Fruit fly (Drosophila melanogaster) whole organism, embryonic: ENCODE measurements around the gene Muted.
A peak's percentile ranks its signal among the peaks of the same experiment; 100 is the strongest.

Source experiments
- Atf6 ChIP-seq: fragments of 200-800 bp; sonication (Bioruptor generic); IDR thresholded peaks from 2 replicates; pipeline ENCODE4 v1.3.6; 2022; ENCODE audit warnings: missing biosample characterization, missing genetic modification characterization
- BEAF-32 ChIP-seq: fragments of 200-800 bp; sonication (Bioruptor generic); optimal IDR thresholded peaks from 3 replicates; lab custom pipeline; 2017; ENCODE audit warnings: missing biosample characterization, missing genetic modification characterization, mild to moderate bottlenecking, moderate library complexity, missing genetic modification reagents
- CG10654 ChIP-seq: fragments of 200-800 bp; sonication (Bioruptor generic); optimal IDR thresholded peaks from 2 replicates; lab custom pipeline; 2016; ENCODE audit warnings: missing biosample characterization, missing genetic modification characterization
- CG12155 ChIP-seq: fragments of 200-800 bp; sonication (Bioruptor generic); optimal IDR thresholded peaks from 3 replicates; lab custom pipeline; 2016; ENCODE audit warnings: missing biosample characterization, missing genetic modification characterization
- CG12219 ChIP-seq: fragments of 200-800 bp; sonication (Bioruptor generic); optimal IDR thresholded peaks from 3 replicates; lab custom pipeline; 2018; ENCODE audit warnings: missing biosample characterization, mild to moderate bottlenecking, missing genetic modification characterization
- CG13296 ChIP-seq: fragments of 200-800 bp; sonication (Bioruptor generic); optimal IDR thresholded peaks from 3 replicates; lab custom pipeline; 2018; ENCODE audit warnings: missing biosample characterization, mild to moderate bottlenecking, missing genetic modification characterization
- CG14014 ChIP-seq: fragments of 200-800 bp; sonication (Bioruptor generic); IDR thresholded peaks from 2 replicates; pipeline ENCODE4 v1.3.6; 2022; ENCODE audit warnings: missing biosample characterization, missing genetic modification characterization
- CG16813 ChIP-seq: fragments of 200-800 bp; sonication (Bioruptor generic); IDR thresholded peaks from 3 replicates; pipeline ENCODE4 v1.3.6; 2022; ENCODE audit warnings: missing biosample characterization, missing genetic modification characterization; ENCODE audit not compliant: partially characterized antibody
- CG17328 ChIP-seq: fragments of 200-800 bp; sonication (Bioruptor generic); IDR thresholded peaks from 2 replicates; pipeline ENCODE4 v1.3.6; 2022; ENCODE audit warnings: missing biosample characterization, missing genetic modification characterization
- CG17829 ChIP-seq: fragments of 200-800 bp; optimal IDR thresholded peaks from 2 replicates; lab custom pipeline; 2019; ENCODE audit warnings: missing biosample characterization, mild to moderate bottlenecking, missing genetic modification characterization, moderate library complexity
- CG17912 ChIP-seq: fragments of 200-800 bp; sonication (Bioruptor generic); optimal IDR thresholded peaks from 2 replicates; lab custom pipeline; 2018; ENCODE audit warnings: missing biosample characterization, mild to moderate bottlenecking, missing genetic modification characterization
- CG1832 ChIP-seq: fragments of 200-800 bp; sonication (Bioruptor generic); optimal IDR thresholded peaks from 2 replicates; lab custom pipeline; 2017; ENCODE audit warnings: missing biosample characterization, mild to moderate bottlenecking, missing genetic modification characterization, inconsistent platforms
- CG18619 ChIP-seq: fragments of 200-800 bp; sonication (Bioruptor generic); optimal IDR thresholded peaks from 3 replicates; lab custom pipeline; 2017; ENCODE audit warnings: missing biosample characterization, mild to moderate bottlenecking, missing genetic modification characterization
- CG18764 ChIP-seq: fragments of 200-800 bp; sonication (Bioruptor generic); optimal IDR thresholded peaks from 3 replicates; lab custom pipeline; 2016; ENCODE audit warnings: missing biosample characterization, missing genetic modification characterization
- CG5180 ChIP-seq: fragments of 200-800 bp; sonication (Bioruptor generic); optimal IDR thresholded peaks from 3 replicates; lab custom pipeline; 2017; ENCODE audit warnings: missing biosample characterization, missing genetic modification characterization, mild to moderate bottlenecking, moderate library complexity, missing genetic modification reagents
- CG6689 ChIP-seq: fragments of 200-800 bp; sonication (Bioruptor generic); IDR thresholded peaks from 2 replicates; pipeline ENCODE4 v1.3.6; 2022; ENCODE audit warnings: missing biosample characterization, missing genetic modification characterization
- CG6854 ChIP-seq: fragments of 200-800 bp; sonication (Bioruptor generic); optimal IDR thresholded peaks from 3 replicates; lab custom pipeline; 2017; ENCODE audit warnings: missing biosample characterization, mild to moderate bottlenecking, missing genetic modification characterization
- CG7786 ChIP-seq: fragments of 200-800 bp; sonication (Bioruptor generic); optimal IDR thresholded peaks from 2 replicates; lab custom pipeline; 2016; ENCODE audit warnings: missing biosample characterization, missing genetic modification characterization
- CG7987 ChIP-seq: fragments of 200-800 bp; sonication (Bioruptor generic); optimal IDR thresholded peaks from 2 replicates; lab custom pipeline; 2018; ENCODE audit warnings: missing biosample characterization, mild to moderate bottlenecking, missing genetic modification characterization, moderate library complexity
- CG8290 ChIP-seq, 3 experiments: fragments of 200-800 bp; sonication (Bioruptor generic); optimal IDR thresholded peaks; 2 replicates each; lab custom pipeline; 2016 to 2019; ENCODE audit warnings: missing biosample characterization in 3 of 3, missing genetic modification characterization in 3 of 3, mild to moderate bottlenecking in 2 of 3, moderate library complexity in 1 of 3
- CG9817 ChIP-seq: fragments of 200-800 bp; sonication (Bioruptor generic); optimal IDR thresholded peaks from 2 replicates; lab custom pipeline; 2018; ENCODE audit warnings: missing biosample characterization, mild to moderate bottlenecking, missing genetic modification characterization, moderate library complexity
- Camta ChIP-seq: fragments of 200-800 bp; sonication (Bioruptor generic); optimal IDR thresholded peaks from 2 replicates; lab custom pipeline; 2016; ENCODE audit warnings: missing biosample characterization, missing genetic modification characterization
- Dip2 ChIP-seq: fragments of 200-800 bp; sonication (Bioruptor generic); IDR thresholded peaks from 2 replicates; pipeline ENCODE4 v1.3.6; 2022; ENCODE audit warnings: missing biosample characterization, missing genetic modification characterization
- Dref ChIP-seq: fragments of 200-800 bp; sonication (Bioruptor generic); IDR thresholded peaks from 2 replicates; pipeline ENCODE4 v1.3.6; 2022; ENCODE audit warnings: missing biosample characterization, missing genetic modification characterization
- Gsc ChIP-seq: fragments of 200-800 bp; sonication (Bioruptor generic); IDR thresholded peaks from 2 replicates; pipeline ENCODE4 v1.3.6; 2022; ENCODE audit warnings: missing biosample characterization, missing genetic modification characterization
- Hand ChIP-seq: fragments of 200-800 bp; sonication (Bioruptor generic); optimal IDR thresholded peaks from 2 replicates; lab custom pipeline; 2017; ENCODE audit warnings: mild to moderate bottlenecking, missing biosample characterization, missing genetic modification reagents, missing genetic modification characterization
- Hr51 ChIP-seq, 2 experiments: fragments of 200-800 bp; sonication (Bioruptor generic); optimal IDR thresholded peaks; 2 replicates in 1 of 2; 3 replicates in 1 of 2; lab custom pipeline; 2016 to 2018; ENCODE audit warnings: missing biosample characterization in 2 of 2, missing genetic modification characterization in 2 of 2, mild to moderate bottlenecking in 1 of 2, moderate library complexity in 1 of 2
- Jarid2 ChIP-seq: fragments of 200-800 bp; sonication (Bioruptor generic); optimal IDR thresholded peaks from 3 replicates; lab custom pipeline; 2017; ENCODE audit warnings: mild to moderate bottlenecking, missing biosample characterization, missing genetic modification reagents, missing genetic modification characterization
- Pdp1 ChIP-seq, 2 experiments: fragments of 200-800 bp; sonication (Bioruptor generic); optimal IDR thresholded peaks; 3 replicates each; lab custom pipeline; 2016; ENCODE audit warnings: missing biosample characterization in 2 of 2, missing genetic modification characterization in 2 of 2, mild to moderate bottlenecking in 1 of 2, moderate library complexity in 1 of 2
- Scr ChIP-seq: fragments of 200-800 bp; sonication (Bioruptor generic); IDR thresholded peaks from 2 replicates; pipeline ENCODE4 v1.3.6; 2022; ENCODE audit warnings: missing biosample characterization, missing genetic modification characterization; ENCODE audit not compliant: partially characterized antibody
- Sox102F ChIP-seq: fragments of 200-800 bp; sonication (Bioruptor generic); optimal IDR thresholded peaks from 2 replicates; lab custom pipeline; 2018; ENCODE audit warnings: missing biosample characterization, mild to moderate bottlenecking, missing genetic modification characterization, moderate library complexity
- Tbp ChIP-seq: fragments of >200 bp; optimal IDR thresholded peaks from 2 replicates; lab custom pipeline; 2018; ENCODE audit warnings: missing biosample characterization, missing genetic modification characterization
- bbx ChIP-seq: fragments of 200-800 bp; sonication (Bioruptor generic); IDR thresholded peaks from 2 replicates; pipeline ENCODE4 v1.3.6; 2022; ENCODE audit warnings: missing biosample characterization, missing genetic modification characterization; ENCODE audit not compliant: partially characterized antibody
- btn ChIP-seq: fragments of 200-800 bp; sonication (Bioruptor generic); optimal IDR thresholded peaks from 2 replicates; lab custom pipeline; 2016; ENCODE audit warnings: missing biosample characterization, missing genetic modification characterization
- caup ChIP-seq: fragments of 200-800 bp; sonication (Bioruptor generic); optimal IDR thresholded peaks from 3 replicates; lab custom pipeline; 2017; ENCODE audit warnings: missing biosample characterization, mild to moderate bottlenecking, missing genetic modification characterization, moderate library complexity; ENCODE audit not compliant: severe bottlenecking
- crp ChIP-seq, 2 experiments: fragments of 200-800 bp; sonication (Bioruptor generic); optimal IDR thresholded peaks; 2 replicates in 1 of 2; 3 replicates in 1 of 2; lab custom pipeline; 2017; ENCODE audit warnings: missing biosample characterization in 2 of 2, missing genetic modification characterization in 2 of 2, mild to moderate bottlenecking in 1 of 2, moderate library complexity in 1 of 2
- fd96Cb ChIP-seq: fragments of 200-800 bp; sonication (Bioruptor generic); optimal IDR thresholded peaks from 2 replicates; lab custom pipeline; 2018; ENCODE audit warnings: missing biosample characterization, mild to moderate bottlenecking, missing genetic modification characterization, moderate library complexity
- inv ChIP-seq: fragments of 200-800 bp; sonication (Bioruptor generic); IDR thresholded peaks from 2 replicates; pipeline ENCODE4 v1.3.6; 2022; ENCODE audit warnings: missing biosample characterization, missing genetic modification characterization; ENCODE audit not compliant: partially characterized antibody
- nerfin-2 ChIP-seq: fragments of 200-800 bp; sonication (Bioruptor generic); IDR thresholded peaks from 2 replicates; pipeline ENCODE4 v1.3.6; 2022; ENCODE audit warnings: missing biosample characterization, missing genetic modification characterization; ENCODE audit not compliant: partially characterized antibody
- nmo ChIP-seq: fragments of 200-800 bp; sonication (Bioruptor generic); optimal IDR thresholded peaks from 2 replicates; lab custom pipeline; 2018; ENCODE audit warnings: missing biosample characterization, mild to moderate bottlenecking, missing genetic modification characterization, moderate library complexity
- oc ChIP-seq: fragments of 200-800 bp; sonication (Bioruptor generic); optimal IDR thresholded peaks from 2 replicates; lab custom pipeline; 2018; ENCODE audit warnings: missing biosample characterization, mild to moderate bottlenecking, missing genetic modification characterization, moderate library complexity
- sd ChIP-seq: fragments of 200-800 bp; sonication (Bioruptor generic); optimal IDR thresholded peaks from 3 replicates; lab custom pipeline; 2018; ENCODE audit warnings: missing biosample characterization, mild to moderate bottlenecking, missing genetic modification characterization, moderate library complexity
- sima ChIP-seq: fragments of 200-800 bp; sonication (Bioruptor generic); optimal IDR thresholded peaks from 2 replicates; lab custom pipeline; 2016; ENCODE audit warnings: missing biosample characterization, missing genetic modification characterization
- slp2 ChIP-seq: fragments of 200-800 bp; sonication (Bioruptor generic); optimal IDR thresholded peaks from 2 replicates; lab custom pipeline; 2016; ENCODE audit warnings: missing biosample characterization, missing genetic modification characterization
- sna ChIP-seq: fragments of 200-800 bp; sonication (Bioruptor generic); IDR thresholded peaks from 2 replicates; pipeline ENCODE4 v1.3.6; 2022; ENCODE audit warnings: missing biosample characterization, missing genetic modification characterization; ENCODE audit not compliant: partially characterized antibody
- ssp ChIP-seq: fragments of 200-800 bp; sonication (Bioruptor generic); IDR thresholded peaks from 2 replicates; pipeline ENCODE4 v1.3.6; 2022; ENCODE audit warnings: missing biosample characterization, missing genetic modification characterization
- stc ChIP-seq: fragments of 200-800 bp; sonication (Bioruptor generic); IDR thresholded peaks from 2 replicates; pipeline ENCODE4 v1.3.6; 2022; ENCODE audit warnings: missing biosample characterization, missing genetic modification characterization
- sug ChIP-seq: fragments of 200-800 bp; optimal IDR thresholded peaks from 2 replicates; lab custom pipeline; 2019; ENCODE audit warnings: missing biosample characterization, mild to moderate bottlenecking, missing genetic modification characterization, moderate library complexity
- z ChIP-seq: fragments of 200-800 bp; sonication (Bioruptor generic); IDR thresholded peaks from 3 replicates; pipeline ENCODE4 v1.3.6; 2022; ENCODE audit warnings: missing biosample characterization, missing genetic modification characterization

The Muted gene

DNA sequence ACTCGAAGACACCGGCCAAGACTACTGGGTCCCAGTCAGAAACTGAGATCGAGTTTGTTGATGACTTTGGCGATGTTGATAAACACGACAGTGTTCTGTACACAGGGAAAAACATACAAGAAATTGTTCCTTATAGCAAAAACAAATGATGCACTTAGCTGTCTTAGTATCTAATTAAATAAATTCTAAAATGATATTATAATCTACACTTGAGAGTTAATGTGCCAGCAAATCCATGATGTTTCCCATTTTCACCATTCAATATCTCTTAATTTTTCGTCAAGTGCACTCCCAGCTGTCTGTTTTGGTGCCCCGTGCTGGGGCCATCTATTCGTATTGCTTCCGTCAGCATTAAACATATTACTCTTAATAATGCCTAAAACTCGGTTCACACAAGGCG lies 37.8 kb downstream of the Muted start (continued):
- no peak for TF ChIP-seq CG6854
- TF ChIP-seq CG5180, result no peak
- TF ChIP-seq CG7786 (GFP tag; lab: Kevin White, UChicago), result no peak
- TF ChIP-seq CG17912, result no peak
- no peak for TF ChIP-seq Camta (GFP tag; lab: Kevin White, UChicago)
- no peak for TF ChIP-seq slp2 (GFP tag; lab: Kevin White, UChicago)
- no peak for TF ChIP-seq crp (GFP tag; optimal IDR thresholded peaks at IDR 0.05; lab: Kevin White, UChicago)
- TF ChIP-seq CG9817 (tag; lab: Kevin White, UChicago), result no peak
- no peak for TF ChIP-seq CG7987 (GFP tag; lab: Kevin White, UChicago)
- TF ChIP-seq nmo (GFP tag; lab: Kevin White, UChicago), result peak; percentile 34
- TF ChIP-seq CG14014 (GFP tag; lab: Robert Waterston, UW), result peak; percentile 29; the same call in 1 of the 2 replicates
- no peak for TF ChIP-seq CG18764 (GFP tag; lab: Kevin White, UChicago)
- TF ChIP-seq Dip2 (GFP tag; lab: Robert Waterston, UW), result no peak
- no peak for TF ChIP-seq Hr51 (GFP tag; optimal IDR thresholded peaks at IDR 0.05; lab: Kevin White, UChicago)
- TF ChIP-seq CG12219, result no peak
- no peak for TF ChIP-seq Gsc
- TF ChIP-seq inv (GFP tag; lab: Robert Waterston, UW), result no peak
- no peak for TF ChIP-seq stc (GFP tag; lab: Robert Waterston, UW)
- TF ChIP-seq Pdp1 (GFP tag; optimal IDR thresholded peaks at IDR 0.05; lab: Kevin White, UChicago), result no peak
- no peak for TF ChIP-seq Tbp
- no peak for TF ChIP-seq sd (tag; lab: Kevin White, UChicago)
- TF ChIP-seq CG12155 (GFP tag; lab: Kevin White, UChicago), result no peak
- no peak for TF ChIP-seq CG1832 (GFP tag; lab: Kevin White, UChicago)
- TF ChIP-seq oc (tag; lab: Kevin White, UChicago), result no peak
- no peak for TF ChIP-seq ssp
- TF ChIP-seq Jarid2, result no peak
- no peak for TF ChIP-seq CG13296
- TF ChIP-seq sna (GFP tag; lab: Robert Waterston, UW), result no peak
- TF ChIP-seq bbx (GFP tag; lab: Robert Waterston, UW), result no peak
- TF ChIP-seq Sox102F (GFP tag; lab: Kevin White, UChicago), result no peak
- no peak for TF ChIP-seq sug (tag; lab: Kevin White, UChicago)
- no peak for TF ChIP-seq CG16813 (GFP tag; lab: Robert Waterston, UW)
- TF ChIP-seq BEAF-32 (GFP tag; lab: Kevin White, UChicago), result no peak
- no peak for TF ChIP-seq CG18619 (GFP tag; lab: Kevin White, UChicago)
- peak; percentile 6 for TF ChIP-seq CG17829 (tag; lab: Kevin White, UChicago)
- peak; percentile 49; the same call in 1 of the 2 replicates for TF ChIP-seq Atf6 (GFP tag; lab: Robert Waterston, UW)
- no peak for TF ChIP-seq nerfin-2 (GFP tag; lab: Robert Waterston, UW)
- TF ChIP-seq fd96Cb, result peak; percentile 18
- TF ChIP-seq sima (GFP tag; lab: Kevin White, UChicago), result no peak
- TF ChIP-seq CG10654 (GFP tag; lab: Kevin White, UChicago), result no peak
- no peak for TF ChIP-seq Dref (GFP tag; lab: Robert Waterston, UW)
- no peak for TF ChIP-seq btn (GFP tag; lab: Kevin White, UChicago)
- TF ChIP-seq Scr, result no peak
- peak; percentile 43 for TF ChIP-seq CG6689 (GFP tag; lab: Robert Waterston, UW)
- no peak for TF ChIP-seq caup (GFP tag; lab: Kevin White, UChicago)
- TF ChIP-seq Hand (GFP tag; lab: Kevin White, UChicago), result no peak
- TF ChIP-seq z, result no peak
- TF ChIP-seq CG8290 (GFP tag; optimal IDR thresholded peaks at IDR 0.05; lab: Kevin White, UChicago), result no peak
- TF ChIP-seq CG8290 (tag; optimal IDR thresholded peaks at IDR 0.05; lab: Kevin White, UChicago), result no peak
- TF ChIP-seq CG17328, result peak; percentile 42; the same call in 1 of the 2 replicates
